Worm (Caenorhabditis elegans): ENCODE measurements around the gene srz-5.

The srz-5 gene

ce11 chrII:3520988-3521850 lies 6.7 kb upstream of the srz-5 start, which contains the start of gene W09G10.9:
Gene W09G10.9 (plus strand): TSS chrII:3521800.
- peak; percentile 82 for TF ChIP-seq hmg-4 (GFP tag; optimal IDR thresholded peaks at IDR 0.05)
- TF ChIP-seq tra-4 (tag; optimal IDR thresholded peaks at IDR 0.05), result peak; percentile 30
- peak; percentile 91 for TF ChIP-seq sea-1 (GFP tag; conservative IDR thresholded peaks at IDR 0.05)
- peak; percentile 83 for TF ChIP-seq ceh-36 (tag; optimal IDR thresholded peaks at IDR 0.05)
- peak; percentile 57 for TF ChIP-seq hmbx-1 (tag; optimal IDR thresholded peaks at IDR 0.05)
- TF ChIP-seq F13C5.2 (tag; optimal IDR thresholded peaks at IDR 0.05), result peak; percentile 59
- peak; percentile 95 for TF ChIP-seq pes-1 (GFP tag; IDR thresholded peaks at IDR 0.05)
- TF ChIP-seq tbx-11 (GFP tag; IDR thresholded peaks at IDR 0.05), result peak; percentile 92
- TF ChIP-seq flt-1 (GFP tag; IDR thresholded peaks at IDR 0.05), result peak; percentile 91
- peak; percentile 72 for TF ChIP-seq hnd-1 (tag; optimal IDR thresholded peaks at IDR 0.05)
- no peak for TF ChIP-seq ama-1 (optimal IDR thresholded peaks at IDR 0.05)
- peak; percentile 75 for TF ChIP-seq aly-1 (tag; optimal IDR thresholded peaks at IDR 0.05)
- TF ChIP-seq B0310.2 (tag; optimal IDR thresholded peaks at IDR 0.05), result peak; percentile 28
- peak; percentile 70 for TF ChIP-seq ceh-13 (GFP tag; optimal IDR thresholded peaks at IDR 0.05)
- peak; percentile 58 for TF ChIP-seq ets-7 (tag; optimal IDR thresholded peaks at IDR 0.05)
- peak; percentile 93 for TF ChIP-seq tbx-37 (GFP tag; conservative IDR thresholded peaks at IDR 0.05)
- TF ChIP-seq scrt-1 (GFP tag; IDR thresholded peaks at IDR 0.05), result peak; percentile 96

ce11 chrII:3518961-3519544 lies 4.5 kb upstream of the srz-5 start, which contains the start of gene clec-126:
Gene clec-126 (plus strand): TSS chrII:3519494.
- TF ChIP-seq B0310.2 (tag; optimal IDR thresholded peaks at IDR 0.05), result peak; percentile 74
- peak; percentile 70 for TF ChIP-seq tra-4 (tag; optimal IDR thresholded peaks at IDR 0.05)
- TF ChIP-seq ama-1 (optimal IDR thresholded peaks at IDR 0.05), result no peak
- peak; percentile 52 for TF ChIP-seq hmbx-1 (tag; optimal IDR thresholded peaks at IDR 0.05)
- TF ChIP-seq hnd-1 (tag; optimal IDR thresholded peaks at IDR 0.05), result peak; percentile 62
- peak; percentile 84 for TF ChIP-seq aly-1 (tag; optimal IDR thresholded peaks at IDR 0.05)
- peak; percentile 93 for TF ChIP-seq hmg-4 (GFP tag; optimal IDR thresholded peaks at IDR 0.05)
- peak; percentile 81 for TF ChIP-seq F13C5.2 (tag; optimal IDR thresholded peaks at IDR 0.05)
- peak; percentile 76 for TF ChIP-seq ets-7 (tag; optimal IDR thresholded peaks at IDR 0.05)
- TF ChIP-seq flt-1 (GFP tag; IDR thresholded peaks at IDR 0.05), result peak; percentile 87
- TF ChIP-seq tbx-37 (GFP tag; conservative IDR thresholded peaks at IDR 0.05), result peak; percentile 85
- peak; percentile 78; the same call in 1 of the 2 replicates for TF ChIP-seq tbx-11 (GFP tag; IDR thresholded peaks at IDR 0.05)
- peak; percentile 77 for TF ChIP-seq ceh-13 (GFP tag; optimal IDR thresholded peaks at IDR 0.05)
- peak; percentile 89 for TF ChIP-seq scrt-1 (GFP tag; IDR thresholded peaks at IDR 0.05)
- peak; percentile 86 for TF ChIP-seq sea-1 (GFP tag; conservative IDR thresholded peaks at IDR 0.05)
- peak; percentile 90 for TF ChIP-seq pes-1 (GFP tag; IDR thresholded peaks at IDR 0.05)
- TF ChIP-seq ceh-36 (tag; optimal IDR thresholded peaks at IDR 0.05), result peak; percentile 94

ce11 chrII:3516175-3516574 lies 1.6 kb upstream of the srz-5 start:
- TF ChIP-seq scrt-1 (GFP tag; IDR thresholded peaks at IDR 0.05), result no peak
- TF ChIP-seq ceh-36 (tag; optimal IDR thresholded peaks at IDR 0.05), result no peak
- no peak for TF ChIP-seq sea-1 (GFP tag; conservative IDR thresholded peaks at IDR 0.05)
- no peak for TF ChIP-seq tbx-37 (GFP tag; conservative IDR thresholded peaks at IDR 0.05)
- no peak for TF ChIP-seq hnd-1 (tag; optimal IDR thresholded peaks at IDR 0.05)
- no peak for TF ChIP-seq flt-1 (GFP tag; IDR thresholded peaks at IDR 0.05)
- TF ChIP-seq tra-4 (tag; optimal IDR thresholded peaks at IDR 0.05), result no peak

ce11 chrII:3515384-3516053 lies 988 bp upstream of the srz-5 start, which contains the start of the genes Y49F6B.14 and clec-125:
Gene Y49F6B.14 (minus strand): TSS chrII:3515484.
Gene clec-125 (plus strand): TSS chrII:3516003.
- TF ChIP-seq tbx-37 (GFP tag; conservative IDR thresholded peaks at IDR 0.05) (no peak), B0310.2 (tag; optimal IDR thresholded peaks at IDR 0.05) (no peak)

- TF ChIP-seq flt-1 (GFP tag; IDR thresholded peaks at IDR 0.05) (no peak), tbx-37 (GFP tag; conservative IDR thresholded peaks at IDR 0.05) (no peak), ets-7 (tag; optimal IDR thresholded peaks at IDR 0.05) (no peak), pes-1 (GFP tag; IDR thresholded peaks at IDR 0.05) (no peak), tbx-11 (GFP tag; IDR thresholded peaks at IDR 0.05) (no peak), scrt-1 (GFP tag; IDR thresholded peaks at IDR 0.05) (no peak), sea-1 (GFP tag; conservative IDR thresholded peaks at IDR 0.05) (no peak), tra-4 (tag; optimal IDR thresholded peaks at IDR 0.05) (no peak), ceh-36 (tag; optimal IDR thresholded peaks at IDR 0.05) (no peak), F13C5.2 (tag; optimal IDR thresholded peaks at IDR 0.05) (no peak), hnd-1 (tag; optimal IDR thresholded peaks at IDR 0.05) (no peak), aly-1 (tag; optimal IDR thresholded peaks at IDR 0.05) (no peak), hmbx-1 (tag; optimal IDR thresholded peaks at IDR 0.05) (no peak), ceh-13 (GFP tag; optimal IDR thresholded peaks at IDR 0.05) (no peak)
Measured at ce11 chrII:3512240-3512639, 2.3 kb downstream of the srz-5 start, which contains the start of gene Y49F6B.19. Gene Y49F6B.19 (minus strand): TSS chrII:3512340.

- TF ChIP-seq ceh-36 (tag; optimal IDR thresholded peaks at IDR 0.05), result no peak
- TF ChIP-seq sea-1 (GFP tag; conservative IDR thresholded peaks at IDR 0.05), result no peak
- no peak for TF ChIP-seq flt-1 (GFP tag; IDR thresholded peaks at IDR 0.05)
- TF ChIP-seq ets-7 (tag; optimal IDR thresholded peaks at IDR 0.05), result no peak
- TF ChIP-seq hmg-4 (GFP tag; optimal IDR thresholded peaks at IDR 0.05), result no peak
- no peak for TF ChIP-seq pes-1 (GFP tag; IDR thresholded peaks at IDR 0.05)
- TF ChIP-seq hmbx-1 (tag; optimal IDR thresholded peaks at IDR 0.05), result no peak
- TF ChIP-seq tbx-37 (GFP tag; conservative IDR thresholded peaks at IDR 0.05), result no peak
- no peak for TF ChIP-seq hnd-1 (tag; optimal IDR thresholded peaks at IDR 0.05)
- TF ChIP-seq ama-1 (optimal IDR thresholded peaks at IDR 0.05), result no peak
- TF ChIP-seq scrt-1 (GFP tag; IDR thresholded peaks at IDR 0.05), result no peak
- no peak for TF ChIP-seq tbx-11 (GFP tag; IDR thresholded peaks at IDR 0.05)
- no peak for TF ChIP-seq ceh-13 (GFP tag; optimal IDR thresholded peaks at IDR 0.05)
- TF ChIP-seq F13C5.2 (tag; optimal IDR thresholded peaks at IDR 0.05), result no peak
- no peak for TF ChIP-seq B0310.2 (tag; optimal IDR thresholded peaks at IDR 0.05)
- no peak for TF ChIP-seq tra-4 (tag; optimal IDR thresholded peaks at IDR 0.05)
Measured at ce11 chrII:3504717-3505116, 9.8 kb downstream of the srz-5 start, which contains the start of gene cyh-1. Gene cyh-1 (plus strand): TSS chrII:3505017.
